Worm (Caenorhabditis elegans): ENCODE data around the gene srx-131.

DNA sequence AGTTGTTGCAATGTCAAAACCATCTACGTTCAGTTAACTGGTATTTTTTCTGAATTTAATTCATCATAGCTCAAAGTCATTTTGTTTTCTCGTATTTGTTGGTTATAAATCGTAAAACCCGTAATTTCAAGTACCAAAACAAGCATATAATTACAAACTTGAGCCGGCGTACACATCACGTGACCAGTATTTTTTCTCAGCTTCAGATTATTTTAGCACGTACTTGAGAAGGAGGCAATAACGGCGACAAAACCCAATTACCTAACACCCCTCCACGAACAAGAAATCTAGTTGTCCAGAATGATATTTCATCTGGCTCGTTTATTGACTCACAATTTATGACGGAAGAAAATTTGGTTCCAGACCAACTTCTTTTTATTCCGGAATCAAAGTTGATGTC lies 13.7 kb downstream of the srx-131 start, which contains the start of gene srx-135:
- TF ChIP-seq unc-39 (tag; optimal IDR thresholded peaks at IDR 0.05) (no peak), elt-1 (tag; optimal IDR thresholded peaks at IDR 0.05; ENCODE audit: borderline replicate concordance, insufficient read depth) (no peak), nhr-76 (tag; optimal IDR thresholded peaks at IDR 0.05) (no peak), snpc-4 (tag; optimal IDR thresholded peaks at IDR 0.05) (no peak), tbx-8 (GFP tag; optimal IDR thresholded peaks at IDR 0.05) (no peak), nhr-2 (tag; optimal IDR thresholded peaks at IDR 0.05) (no peak), pha-4 (tag; optimal IDR thresholded peaks at IDR 0.05) (no peak), lin-13 (tag; optimal IDR thresholded peaks at IDR 0.05) (no peak)
